Fruit fly (Drosophila melanogaster) whole organism, prepupa: ENCODE results near the gene Ccdc85.

Experiments
- Blimp-1 ChIP-seq: fragments of 200-800 bp; sonication (Bioruptor generic); optimal IDR thresholded peaks from 3 replicates; lab custom pipeline; 2017; ENCODE audit warnings: missing biosample characterization, missing genetic modification characterization, mild to moderate bottlenecking, moderate library complexity, missing genetic modification reagents
- CG10669 ChIP-seq: fragments of 200-800 bp; sonication (Bioruptor generic); optimal IDR thresholded peaks from 3 replicates; lab custom pipeline; 2018; ENCODE audit warnings: missing biosample characterization, mild to moderate bottlenecking, missing genetic modification characterization, moderate library complexity
- CG11294 ChIP-seq: fragments of 200-800 bp; sonication (Bioruptor generic); IDR thresholded peaks from 2 replicates; pipeline ENCODE4 v1.3.6; 2022; ENCODE audit warnings: missing biosample characterization, missing genetic modification characterization
- CG11902 ChIP-seq: fragments of 200-800 bp; sonication (Bioruptor generic); optimal IDR thresholded peaks from 3 replicates; lab custom pipeline; 2016; ENCODE audit warnings: missing biosample characterization, missing genetic modification characterization
- CG15336 ChIP-seq: fragments of 200-800 bp; sonication (Bioruptor generic); IDR thresholded peaks from 2 replicates; pipeline ENCODE4 v1.3.6; 2022; ENCODE audit warnings: missing biosample characterization, missing genetic modification characterization
- CG1621 ChIP-seq: fragments of 200-800 bp; sonication (Bioruptor generic); optimal IDR thresholded peaks from 3 replicates; lab custom pipeline; 2018; ENCODE audit warnings: missing biosample characterization, mild to moderate bottlenecking, missing genetic modification characterization
- CG31627 ChIP-seq: fragments of 200-800 bp; sonication (Bioruptor generic); optimal IDR thresholded peaks from 3 replicates; lab custom pipeline; 2016; ENCODE audit warnings: missing biosample characterization, missing genetic modification characterization
- CG3919 ChIP-seq: fragments of 200-800 bp; sonication (Bioruptor generic); optimal IDR thresholded peaks from 3 replicates; lab custom pipeline; 2016; ENCODE audit warnings: missing biosample characterization, missing genetic modification characterization
- CG4318 ChIP-seq: fragments of 200-800 bp; sonication (Bioruptor generic); optimal IDR thresholded peaks from 3 replicates; lab custom pipeline; 2017; ENCODE audit warnings: missing biosample characterization, mild to moderate bottlenecking, missing genetic modification characterization
- CG6163 ChIP-seq: fragments of 200-800 bp; sonication (Bioruptor generic); IDR thresholded peaks from 3 replicates; pipeline ENCODE4 v1.3.6; 2022; ENCODE audit warnings: missing biosample characterization, missing genetic modification characterization
- CG6276 ChIP-seq: fragments of 200-800 bp; sonication (Bioruptor generic); optimal IDR thresholded peaks from 2 replicates; lab custom pipeline; 2017; ENCODE audit warnings: missing biosample characterization, mild to moderate bottlenecking, missing genetic modification characterization
- CG6792 ChIP-seq: fragments of 200-800 bp; sonication (Bioruptor generic); optimal IDR thresholded peaks from 3 replicates; lab custom pipeline; 2016; ENCODE audit warnings: missing biosample characterization, missing genetic modification characterization
- CG6808 ChIP-seq: fragments of 200-800 bp; sonication (Bioruptor generic); optimal IDR thresholded peaks from 3 replicates; lab custom pipeline; 2017; ENCODE audit warnings: missing biosample characterization, missing genetic modification characterization, mild to moderate bottlenecking, moderate library complexity, missing genetic modification reagents
- CG6854 ChIP-seq: fragments of 200-800 bp; sonication (Bioruptor generic); optimal IDR thresholded peaks from 2 replicates; lab custom pipeline; 2017; ENCODE audit warnings: missing biosample characterization, mild to moderate bottlenecking, missing genetic modification characterization
- CG7368 ChIP-seq: fragments of 200-800 bp; sonication (Bioruptor generic); optimal IDR thresholded peaks from 3 replicates; lab custom pipeline; 2016; ENCODE audit warnings: missing biosample characterization, missing genetic modification characterization
- CG8319 ChIP-seq: fragments of 200-800 bp; sonication (Bioruptor generic); optimal IDR thresholded peaks from 3 replicates; lab custom pipeline; 2016; ENCODE audit warnings: missing biosample characterization, missing genetic modification characterization
- CG8632 ChIP-seq: fragments of 200-800 bp; sonication (Bioruptor generic); optimal IDR thresholded peaks from 3 replicates; lab custom pipeline; 2016; ENCODE audit warnings: missing biosample characterization, missing genetic modification characterization
- Eip75B ChIP-seq: fragments of 200-800 bp; sonication (Bioruptor generic); optimal IDR thresholded peaks from 3 replicates; lab custom pipeline; 2016; ENCODE audit warnings: missing biosample characterization, missing genetic modification characterization
- Eip93F ChIP-seq: fragments of 200-800 bp; sonication (Bioruptor generic); optimal IDR thresholded peaks from 2 replicates; lab custom pipeline; 2016; ENCODE audit warnings: missing biosample characterization, mild to moderate bottlenecking, missing genetic modification characterization
- Ets21C ChIP-seq: fragments of 200-800 bp; sonication (Bioruptor generic); optimal IDR thresholded peaks from 3 replicates; lab custom pipeline; 2016; ENCODE audit warnings: missing biosample characterization, missing genetic modification characterization
- Ets96B ChIP-seq: fragments of 200-800 bp; optimal IDR thresholded peaks from 2 replicates; lab custom pipeline; 2019; ENCODE audit warnings: missing biosample characterization, mild to moderate bottlenecking, missing genetic modification characterization, moderate library complexity
- Gug ChIP-seq: fragments of 200-800 bp; sonication (Bioruptor generic); IDR thresholded peaks from 2 replicates; pipeline ENCODE4 v1.3.6; 2022; ENCODE audit warnings: missing biosample characterization, missing genetic modification characterization
- Hr38 ChIP-seq: sonication (Bioruptor generic); optimal IDR thresholded peaks from 2 replicates; lab custom pipeline; 2016; ENCODE audit warnings: missing biosample characterization, missing genetic modification characterization
- Hr39 ChIP-seq: fragments of 200-800 bp; sonication (Bioruptor generic); optimal IDR thresholded peaks from 2 replicates; lab custom pipeline; 2016; ENCODE audit warnings: missing biosample characterization, missing genetic modification characterization
- Lpt ChIP-seq: fragments of 200-800 bp; sonication (Bioruptor generic); optimal IDR thresholded peaks from 3 replicates; lab custom pipeline; 2016; ENCODE audit warnings: missing biosample characterization, missing genetic modification characterization
- Met ChIP-seq: fragments of 200-800 bp; sonication (Bioruptor generic); optimal IDR thresholded peaks from 3 replicates; lab custom pipeline; 2016; ENCODE audit warnings: missing biosample characterization, missing genetic modification characterization
- Smox ChIP-seq: fragments of 200-800 bp; sonication (Bioruptor generic); optimal IDR thresholded peaks from 3 replicates; lab custom pipeline; 2016; ENCODE audit warnings: missing biosample characterization, missing genetic modification characterization
- Sox102F ChIP-seq: fragments of 200-800 bp; sonication (Bioruptor generic); optimal IDR thresholded peaks from 2 replicates; lab custom pipeline; 2016; ENCODE audit warnings: missing biosample characterization, mild to moderate bottlenecking, missing genetic modification characterization
- Sox14 ChIP-seq: fragments of 200-800 bp; sonication (Bioruptor generic); optimal IDR thresholded peaks from 3 replicates; lab custom pipeline; 2016; ENCODE audit warnings: missing biosample characterization, missing genetic modification characterization
- Sox15 ChIP-seq: fragments of 200-800 bp; sonication (Bioruptor generic); optimal IDR thresholded peaks from 3 replicates; lab custom pipeline; 2016; ENCODE audit warnings: missing biosample characterization, missing genetic modification characterization
- achi ChIP-seq: fragments of 200-800 bp; sonication (Bioruptor generic); optimal IDR thresholded peaks from 3 replicates; lab custom pipeline; 2016; ENCODE audit warnings: missing biosample characterization, missing genetic modification characterization
- cyc ChIP-seq: fragments of 200-800 bp; sonication (Bioruptor generic); optimal IDR thresholded peaks from 3 replicates; lab custom pipeline; 2016; ENCODE audit warnings: missing biosample characterization, missing genetic modification characterization
- eg ChIP-seq: fragments of 200-800 bp; sonication (Bioruptor generic); IDR thresholded peaks from 3 replicates; pipeline ENCODE4 v1.3.6; 2022; ENCODE audit warnings: missing biosample characterization, missing genetic modification characterization
- fd59A ChIP-seq: fragments of 200-800 bp; sonication (Bioruptor generic); optimal IDR thresholded peaks from 2 replicates; lab custom pipeline; 2017; ENCODE audit warnings: missing biosample characterization, mild to moderate bottlenecking, missing genetic modification characterization, missing genetic modification reagents
- fd85E ChIP-seq: fragments of 200-800 bp; sonication (Bioruptor generic); optimal IDR thresholded peaks from 3 replicates; lab custom pipeline; 2016; ENCODE audit warnings: missing biosample characterization, missing genetic modification characterization
- fkh ChIP-seq: fragments of 200-800 bp; sonication (Bioruptor generic); optimal IDR thresholded peaks from 3 replicates; lab custom pipeline; 2017; ENCODE audit warnings: missing biosample characterization, mild to moderate bottlenecking, missing genetic modification characterization, moderate library complexity
- lz ChIP-seq: fragments of 200-800 bp; sonication (Bioruptor generic); optimal IDR thresholded peaks from 3 replicates; lab custom pipeline; 2016; ENCODE audit warnings: missing biosample characterization, missing genetic modification characterization
- pdm3 ChIP-seq: fragments of 200-800 bp; sonication (Bioruptor generic); optimal IDR thresholded peaks from 3 replicates; lab custom pipeline; 2016; ENCODE audit warnings: missing biosample characterization, missing genetic modification characterization
- salr ChIP-seq, 2 experiments: fragments of 200-800 bp; sonication (Bioruptor generic); optimal IDR thresholded peaks; 3 replicates each; lab custom pipeline; 2016 to 2018; ENCODE audit warnings: missing biosample characterization in 2 of 2, missing genetic modification characterization in 2 of 2, mild to moderate bottlenecking in 1 of 2
- spab ChIP-seq: fragments of 200-800 bp; sonication (Bioruptor generic); optimal IDR thresholded peaks from 2 replicates; lab custom pipeline; 2017; ENCODE audit warnings: missing biosample characterization, mild to moderate bottlenecking, missing genetic modification characterization, missing genetic modification reagents
- ss ChIP-seq, 2 experiments: fragments of 200-800 bp; sonication (Bioruptor generic); optimal IDR thresholded peaks; 2 replicates in 1 of 2; 3 replicates in 1 of 2; lab custom pipeline; 2017 to 2018; ENCODE audit warnings: mild to moderate bottlenecking in 2 of 2, missing biosample characterization in 2 of 2, missing genetic modification characterization in 2 of 2, moderate library complexity in 1 of 2
- svp ChIP-seq: fragments of 200-800 bp; sonication (Bioruptor generic); peaks from one replicate; lab custom pipeline; 2016; ENCODE audit warnings: missing biosample characterization, missing genetic modification characterization
- topi ChIP-seq: fragments of 200-800 bp; sonication (Bioruptor generic); optimal IDR thresholded peaks from 3 replicates; lab custom pipeline; 2016; ENCODE audit warnings: missing biosample characterization, missing genetic modification characterization

The Ccdc85 gene

DNA sequence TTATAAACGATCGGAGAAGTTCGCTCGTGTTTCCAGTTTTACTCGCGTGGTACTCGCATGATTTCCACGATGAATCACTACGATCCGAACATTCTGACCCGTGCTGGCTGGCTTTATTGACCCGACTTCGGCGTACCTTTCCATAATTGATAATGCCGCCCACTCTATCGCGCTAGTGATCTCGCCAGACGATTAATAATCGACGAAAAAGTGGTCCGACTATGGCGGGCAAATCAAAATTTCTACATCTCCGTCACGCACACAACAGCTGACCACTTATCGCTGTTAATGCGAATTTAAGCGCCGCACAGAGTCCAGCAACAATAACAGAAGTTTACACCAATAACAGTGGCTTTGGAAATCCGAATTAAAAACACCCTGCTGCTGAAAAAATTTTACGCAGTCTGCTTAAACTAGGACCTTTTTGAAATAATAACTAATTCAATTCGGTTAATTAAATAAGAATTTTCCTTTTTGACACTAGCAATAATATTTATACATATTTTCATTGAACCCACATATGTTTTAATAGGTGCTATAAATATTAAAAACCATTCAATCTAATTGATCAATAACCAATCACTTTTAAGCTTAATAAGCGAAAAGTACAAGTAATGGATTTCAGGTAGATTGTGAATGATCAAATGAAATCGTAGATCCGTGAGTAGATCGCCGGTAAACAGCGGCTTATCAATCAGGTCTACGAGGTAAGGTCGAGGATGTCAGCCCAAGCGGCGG, 56.8 kb downstream of the Ccdc85 start (continued):
- TF ChIP-seq Hr38 (GFP tag; lab: Kevin White, UChicago), result no peak
- TF ChIP-seq Ets96B (tag; lab: Kevin White, UChicago), result peak; percentile 16
- TF ChIP-seq fkh, result no peak
- peak; percentile 64 for TF ChIP-seq CG6276 (GFP tag; lab: Kevin White, UChicago)
- peak; percentile 67 for TF ChIP-seq CG8632 (GFP tag; lab: Kevin White, UChicago)
- no peak for TF ChIP-seq fd85E (GFP tag; lab: Kevin White, UChicago)
- TF ChIP-seq Smox, result peak; percentile 63
- TF ChIP-seq Sox102F (GFP tag; lab: Kevin White, UChicago), result peak; percentile 48
- TF ChIP-seq Eip75B (GFP tag; lab: Kevin White, UChicago), result peak; percentile 60
- TF ChIP-seq CG10669 (GFP tag; lab: Kevin White, UChicago), result peak; percentile 50
- TF ChIP-seq CG6808 (GFP tag; lab: Kevin White, UChicago), result peak; percentile 53
- TF ChIP-seq CG11902, result peak; percentile 46
- TF ChIP-seq CG11294 (GFP tag; lab: Robert Waterston, UW), result no peak
- TF ChIP-seq spab (GFP tag; lab: Kevin White, UChicago), result peak; percentile 63
- TF ChIP-seq fd59A (GFP tag; lab: Kevin White, UChicago), result peak; percentile 50
- no peak for TF ChIP-seq Gug (GFP tag; lab: Robert Waterston, UW)
- TF ChIP-seq Lpt (GFP tag; lab: Kevin White, UChicago), result peak; percentile 11
- peak; percentile 59 for TF ChIP-seq CG31627 (GFP tag; lab: Kevin White, UChicago)
- TF ChIP-seq CG6792, result peak; percentile 54
- TF ChIP-seq CG4318, result peak; percentile 36
- no peak for TF ChIP-seq CG1621 (tag; lab: Kevin White, UChicago)
- TF ChIP-seq Sox14, result peak; percentile 46
- TF ChIP-seq Blimp-1 (GFP tag; lab: Kevin White, UChicago), result no peak
- peak; percentile 15 for TF ChIP-seq CG7368 (GFP tag; lab: Kevin White, UChicago)
- TF ChIP-seq Met (GFP tag; lab: Kevin White, UChicago), result peak; percentile 75
- no peak for TF ChIP-seq CG6163 (GFP tag; lab: Robert Waterston, UW)
- TF ChIP-seq CG8319 (GFP tag; lab: Kevin White, UChicago), result no peak
- peak; percentile 67 for TF ChIP-seq Hr39 (GFP tag; lab: Kevin White, UChicago)
- peak; percentile 56 for TF ChIP-seq Ets21C (GFP tag; lab: Kevin White, UChicago)
- TF ChIP-seq svp, result peak; percentile 98
- peak; percentile 53 for TF ChIP-seq cyc
- TF ChIP-seq salr (GFP tag; optimal IDR thresholded peaks at IDR 0.05; lab: Kevin White, UChicago), result peak in 1 of 2 experiments; percentile 73
- TF ChIP-seq achi (GFP tag; lab: Kevin White, UChicago), result peak; percentile 58
- peak; percentile 71 for TF ChIP-seq lz (GFP tag; lab: Kevin White, UChicago)
- no peak for TF ChIP-seq eg (GFP tag; lab: Robert Waterston, UW)
- peak; percentile 68 for TF ChIP-seq pdm3
- peak; percentile 38 for TF ChIP-seq Sox15 (GFP tag; lab: Kevin White, UChicago)
- TF ChIP-seq topi (GFP tag; lab: Kevin White, UChicago), result peak; percentile 69

DNA sequence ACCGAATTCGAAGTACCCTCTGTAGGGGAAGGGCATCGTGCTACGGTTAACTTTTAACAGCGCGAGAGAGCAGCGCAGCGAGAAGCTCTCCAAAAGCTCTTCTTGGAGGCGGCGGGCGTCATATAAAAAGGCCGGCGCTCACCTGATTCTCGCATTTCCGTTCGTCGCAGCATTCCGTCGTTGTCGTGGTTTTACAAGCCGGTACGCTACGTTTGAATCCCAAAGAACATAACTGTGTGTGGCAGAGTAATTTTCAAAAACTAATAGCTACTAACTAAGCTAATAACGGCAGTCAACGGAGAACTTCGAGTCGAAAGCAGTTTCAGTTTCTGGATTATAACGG, 57.3 kb downstream of the Ccdc85 start, which contains the start of gene FASN1:
Gene FASN1 (plus strand): TSS at position 151 of the 343 bp plus-strand sequence.
- TF ChIP-seq CG6163 (GFP tag; lab: Robert Waterston, UW) (peak; percentile 28; the same call in 1 of the 3 replicates), CG7368 (GFP tag; lab: Kevin White, UChicago) (no peak), eg (GFP tag; lab: Robert Waterston, UW) (peak; percentile 42; the same call in 1 of the 3 replicates), CG8319 (GFP tag; lab: Kevin White, UChicago) (no peak), Smox (no peak), CG3919 (peak; percentile 12), ss (GFP tag; optimal IDR thresholded peaks at IDR 0.05; lab: Kevin White, UChicago) (peak in 1 of 2 experiments; percentile 28), Ets96B (tag; lab: Kevin White, UChicago) (no peak), pdm3 (no peak), CG6808 (GFP tag; lab: Kevin White, UChicago) (no peak), Eip93F (GFP tag; lab: Kevin White, UChicago) (no peak), Lpt (GFP tag; lab: Kevin White, UChicago) (no peak), achi (GFP tag; lab: Kevin White, UChicago) (no peak), cyc (no peak), CG15336 (GFP tag; lab: Robert Waterston, UW) (0 out of 2 replicates have a peak, but pooled peaks have one; percentile 20), Sox14 (no peak), CG6854 (GFP tag; lab: Kevin White, UChicago) (peak; percentile 15)
